Fruit fly (Drosophila melanogaster) Kc167 (cell line): Measurements from ENCODE around the gene CG6833.

Experiments used
- Sin3A ChIP-seq: fragments of >200 bp; optimal IDR thresholded peaks from 2 replicates; lab custom pipeline; 2018; ENCODE audit warnings: missing external identifiers
- h ChIP-seq: fragments of >200 bp; optimal IDR thresholded peaks from 3 replicates; lab custom pipeline; 2018; ENCODE audit warnings: missing external identifiers
- insv ChIP-seq: fragments of >200 bp; optimal IDR thresholded peaks from 3 replicates; lab custom pipeline; 2018; ENCODE audit warnings: missing external identifiers
- psq ChIP-seq: fragments of >200 bp; optimal IDR thresholded peaks from 2 replicates; lab custom pipeline; 2017; ENCODE audit warnings: missing external identifiers

DNA sequence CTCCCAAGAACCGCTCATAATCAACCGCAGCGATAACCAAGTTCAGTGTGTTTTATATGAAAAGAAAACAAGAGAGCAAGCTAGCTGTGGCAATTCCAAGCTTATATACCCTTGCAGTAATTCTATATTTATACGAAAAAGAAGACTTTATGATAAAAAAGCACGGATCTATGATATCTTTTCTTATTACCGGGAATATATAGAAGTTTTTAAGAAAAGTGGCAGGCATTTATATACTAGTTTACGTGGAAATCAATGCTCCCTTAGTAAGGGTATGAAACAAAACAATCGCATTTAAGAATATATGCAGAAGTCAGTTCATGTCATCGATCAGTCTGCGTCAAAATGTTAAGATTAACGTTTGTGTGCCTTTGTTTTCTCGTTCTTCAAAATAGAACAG, 32.3 kb downstream of the CG6833 start, which contains the start of gene CG8100:
- no peak for TF ChIP-seq insv (lab: Kevin White, UChicago)
- no peak for TF ChIP-seq Sin3A
- TF ChIP-seq psq (lab: Kevin White, UChicago): no peak
- no peak for TF ChIP-seq h (lab: Kevin White, UChicago)
